Fruit fly (Drosophila melanogaster) whole organism, embryonic: Measurements from ENCODE around the gene CG33108.

Experiments
- Aef1 ChIP-seq: fragments of 200-800 bp; sonication (Bioruptor generic); IDR thresholded peaks from 3 replicates; pipeline ENCODE4 v1.3.6; 2022; ENCODE audit warnings: missing biosample characterization, missing genetic modification characterization
- CG10267 ChIP-seq: fragments of 200-800 bp; sonication (Bioruptor generic); optimal IDR thresholded peaks from 2 replicates; lab custom pipeline; 2018; ENCODE audit warnings: missing biosample characterization, mild to moderate bottlenecking, missing genetic modification characterization, moderate library complexity
- CG10321 ChIP-seq: fragments of 200-800 bp; sonication (Bioruptor generic); IDR thresholded peaks from 2 replicates; pipeline ENCODE4 v1.3.6; 2022; ENCODE audit warnings: missing biosample characterization, missing genetic modification characterization
- CG12219 ChIP-seq: fragments of 200-800 bp; sonication (Bioruptor generic); optimal IDR thresholded peaks from 3 replicates; lab custom pipeline; 2018; ENCODE audit warnings: missing biosample characterization, mild to moderate bottlenecking, missing genetic modification characterization
- CG13624 ChIP-seq: fragments of 200-800 bp; sonication (Bioruptor generic); optimal IDR thresholded peaks from 2 replicates; lab custom pipeline; 2016; ENCODE audit warnings: missing biosample characterization, missing genetic modification characterization
- CG15514 ChIP-seq: fragments of 200-800 bp; sonication (Bioruptor generic); optimal IDR thresholded peaks from 3 replicates; lab custom pipeline; 2017; ENCODE audit warnings: missing biosample characterization, missing genetic modification characterization, mild to moderate bottlenecking, moderate library complexity, missing genetic modification reagents
- CG17612 ChIP-seq: fragments of 200-800 bp; sonication (Bioruptor generic); IDR thresholded peaks from 2 replicates; pipeline ENCODE4 v1.3.6; 2022; ENCODE audit warnings: missing biosample characterization, missing genetic modification characterization
- CG1792 ChIP-seq: fragments of 200-800 bp; sonication (Bioruptor generic); optimal IDR thresholded peaks from 2 replicates; lab custom pipeline; 2016; ENCODE audit warnings: missing biosample characterization, missing genetic modification characterization
- CG18011 ChIP-seq: fragments of 200-800 bp; sonication (Bioruptor generic); optimal IDR thresholded peaks from 2 replicates; lab custom pipeline; 2017; ENCODE audit warnings: missing biosample characterization, missing genetic modification characterization, mild to moderate bottlenecking, moderate library complexity, missing genotype
- CG18262 ChIP-seq: fragments of 200-800 bp; optimal IDR thresholded peaks from 3 replicates; lab custom pipeline; 2019; ENCODE audit warnings: missing biosample characterization, mild to moderate bottlenecking, missing genetic modification characterization, moderate library complexity
- CG2712 ChIP-seq: fragments of 200-800 bp; optimal IDR thresholded peaks from 3 replicates; lab custom pipeline; 2019; ENCODE audit warnings: missing biosample characterization, mild to moderate bottlenecking, missing genetic modification characterization, moderate library complexity
- CG3065 ChIP-seq: fragments of 200-800 bp; sonication (Bioruptor generic); optimal IDR thresholded peaks from 2 replicates; lab custom pipeline; 2016; ENCODE audit warnings: missing biosample characterization, missing genetic modification characterization
- CG31441 ChIP-seq: fragments of 200-800 bp; sonication (Bioruptor generic); IDR thresholded peaks from 2 replicates; pipeline ENCODE4 v1.3.6; 2022; ENCODE audit warnings: missing biosample characterization, missing genetic modification characterization
- CG32532 ChIP-seq: fragments of 200-800 bp; sonication (Bioruptor generic); IDR thresholded peaks from 2 replicates; pipeline ENCODE4 v1.3.6; 2022; ENCODE audit warnings: missing biosample characterization, missing genetic modification characterization
- CG33557 ChIP-seq: fragments of 200-800 bp; sonication (Bioruptor generic); optimal IDR thresholded peaks from 2 replicates; lab custom pipeline; 2019; ENCODE audit warnings: missing biosample characterization, mild to moderate bottlenecking, missing genetic modification characterization, moderate library complexity
- CG7745 ChIP-seq: fragments of 200-800 bp; sonication (Bioruptor generic); optimal IDR thresholded peaks from 2 replicates; lab custom pipeline; 2018; ENCODE audit warnings: missing biosample characterization, mild to moderate bottlenecking, missing genetic modification characterization, moderate library complexity
- CG8359 ChIP-seq: fragments of 200-800 bp; sonication (Bioruptor generic); optimal IDR thresholded peaks from 2 replicates; lab custom pipeline; 2017; ENCODE audit warnings: missing biosample characterization, mild to moderate bottlenecking, missing genetic modification characterization, borderline replicate concordance
- CG8478 ChIP-seq: fragments of >200 bp; optimal IDR thresholded peaks from 2 replicates; lab custom pipeline; 2018
- CG8944 ChIP-seq: fragments of 200-800 bp; sonication (Bioruptor generic); optimal IDR thresholded peaks from 3 replicates; lab custom pipeline; 2016; ENCODE audit warnings: missing biosample characterization, missing genetic modification characterization
- CG9876 ChIP-seq: fragments of 200-800 bp; sonication (Bioruptor generic); optimal IDR thresholded peaks from 2 replicates; lab custom pipeline; 2016; ENCODE audit warnings: missing biosample characterization, missing genetic modification characterization
- Dek ChIP-seq: fragments of 200-800 bp; sonication (Bioruptor generic); optimal IDR thresholded peaks from 3 replicates; lab custom pipeline; 2019; ENCODE audit warnings: missing biosample characterization, mild to moderate bottlenecking, missing genetic modification characterization, moderate library complexity
- Dfd ChIP-seq, 2 experiments: fragments of >200 bp; optimal IDR thresholded peaks; 2 replicates each; lab custom pipeline; 2017; ENCODE audit warnings: missing biosample characterization in 2 of 2, missing genetic modification characterization in 2 of 2
- Eip74EF ChIP-seq, 2 experiments: fragments of 200-800 bp in 1 of 2; fragments of >200 bp in 1 of 2; sonication (Bioruptor generic) in 1 of 2; optimal IDR thresholded peaks; 2 replicates each; lab custom pipeline; 2017 to 2019; ENCODE audit warnings: missing biosample characterization in 2 of 2, missing genetic modification characterization in 2 of 2, mild to moderate bottlenecking in 1 of 2, moderate library complexity in 1 of 2
- Hr51 ChIP-seq, 2 experiments: fragments of 200-800 bp; sonication (Bioruptor generic); optimal IDR thresholded peaks; 2 replicates in 1 of 2; 3 replicates in 1 of 2; lab custom pipeline; 2016 to 2018; ENCODE audit warnings: missing biosample characterization in 2 of 2, missing genetic modification characterization in 2 of 2, mild to moderate bottlenecking in 1 of 2, moderate library complexity in 1 of 2
- Mad ChIP-seq: fragments of 200-800 bp; sonication (Bioruptor generic); optimal IDR thresholded peaks from 2 replicates; lab custom pipeline; 2016; ENCODE audit warnings: missing biosample characterization, missing genetic modification characterization
- NFAT ChIP-seq: fragments of 200-800 bp; sonication (Bioruptor generic); IDR thresholded peaks from 2 replicates; pipeline ENCODE4 v1.3.6; 2022; ENCODE audit warnings: missing biosample characterization, missing genetic modification characterization
- Sox100B ChIP-seq: fragments of 200-800 bp; sonication (Bioruptor generic); optimal IDR thresholded peaks from 3 replicates; lab custom pipeline; 2018; ENCODE audit warnings: missing biosample characterization, mild to moderate bottlenecking, missing genetic modification characterization
- Spps ChIP-seq: fragments of 200-800 bp; sonication (Bioruptor generic); optimal IDR thresholded peaks from 2 replicates; lab custom pipeline; 2018; ENCODE audit warnings: missing biosample characterization, mild to moderate bottlenecking, missing genetic modification characterization
- Ssrp ChIP-seq: fragments of 200-800 bp; sonication (Bioruptor generic); optimal IDR thresholded peaks from 2 replicates; lab custom pipeline; 2018; ENCODE audit warnings: missing biosample characterization, mild to moderate bottlenecking, missing genetic modification characterization, moderate library complexity
- TFAM ChIP-seq: fragments of 200-800 bp; sonication (Bioruptor generic); optimal IDR thresholded peaks from 2 replicates; lab custom pipeline; 2017; ENCODE audit warnings: missing biosample characterization, missing genetic modification characterization, inconsistent platforms
- Usf ChIP-seq: fragments of 200-800 bp; sonication (Bioruptor generic); optimal IDR thresholded peaks from 2 replicates; lab custom pipeline; 2017; ENCODE audit warnings: missing genotype, missing biosample characterization, missing genetic modification characterization
- amos ChIP-seq: fragments of 200-800 bp; sonication (Bioruptor generic); IDR thresholded peaks from 2 replicates; pipeline ENCODE4 v1.3.6; 2022; ENCODE audit warnings: missing biosample characterization, missing genetic modification characterization; ENCODE audit not compliant: partially characterized antibody
- ap ChIP-seq: fragments of 200-800 bp; sonication (Bioruptor generic); IDR thresholded peaks from 2 replicates; pipeline ENCODE4 v1.3.6; 2022; ENCODE audit warnings: missing biosample characterization, missing genetic modification characterization
- bigmax ChIP-seq: fragments of 200-800 bp; sonication (Bioruptor generic); optimal IDR thresholded peaks from 2 replicates; lab custom pipeline; 2018; ENCODE audit warnings: missing biosample characterization, mild to moderate bottlenecking, missing genetic modification characterization
- bowl ChIP-seq: fragments of 200-800 bp; sonication (Bioruptor generic); IDR thresholded peaks from 2 replicates; pipeline ENCODE4 v1.3.6; 2022; ENCODE audit warnings: missing biosample characterization, missing genetic modification characterization
- cad ChIP-seq: fragments of >200 bp; optimal IDR thresholded peaks from 2 replicates; lab custom pipeline; 2017; ENCODE audit warnings: missing biosample characterization, missing genetic modification characterization
- chm ChIP-seq: fragments of 200-800 bp; sonication (Bioruptor generic); IDR thresholded peaks from 2 replicates; pipeline ENCODE4 v1.3.6; 2022; ENCODE audit warnings: missing biosample characterization, missing genetic modification characterization
- dan ChIP-seq: fragments of 200-800 bp; sonication (Bioruptor generic); IDR thresholded peaks from 2 replicates; pipeline ENCODE4 v1.3.6; 2022; ENCODE audit warnings: missing biosample characterization, missing genetic modification characterization
- danr ChIP-seq: fragments of 200-800 bp; sonication (Bioruptor generic); IDR thresholded peaks from 2 replicates; pipeline ENCODE4 v1.3.6; 2022; ENCODE audit warnings: missing biosample characterization, missing genetic modification characterization
- dm ChIP-seq: fragments of 200-800 bp; sonication (Bioruptor generic); optimal IDR thresholded peaks from 3 replicates; lab custom pipeline; 2016; ENCODE audit warnings: missing biosample characterization, missing genetic modification characterization
- eyg ChIP-seq: fragments of 200-800 bp; sonication (Bioruptor generic); optimal IDR thresholded peaks from 3 replicates; lab custom pipeline; 2016; ENCODE audit warnings: missing biosample characterization, missing genetic modification characterization
- fd3F ChIP-seq: fragments of 200-800 bp; sonication (Bioruptor generic); optimal IDR thresholded peaks from 2 replicates; lab custom pipeline; 2018; ENCODE audit warnings: missing biosample characterization, mild to moderate bottlenecking, missing genetic modification characterization, moderate library complexity
- gsb ChIP-seq: fragments of 200-800 bp; sonication (Bioruptor generic); IDR thresholded peaks from 2 replicates; pipeline ENCODE4 v1.3.6; 2022; ENCODE audit warnings: missing biosample characterization, missing genetic modification characterization
- lmd ChIP-seq: fragments of 200-800 bp; sonication (Bioruptor generic); IDR thresholded peaks from 2 replicates; pipeline ENCODE4 v1.3.6; 2022; ENCODE audit warnings: missing biosample characterization, missing genetic modification characterization
- maf-S ChIP-seq: fragments of 200-800 bp; sonication (Bioruptor generic); optimal IDR thresholded peaks from 2 replicates; lab custom pipeline; 2016; ENCODE audit warnings: missing biosample characterization, missing genetic modification characterization
- peb ChIP-seq: fragments of 200-800 bp; sonication (Bioruptor generic); IDR thresholded peaks from 2 replicates; pipeline ENCODE4 v1.3.6; 2022; ENCODE audit warnings: missing biosample characterization, missing genetic modification characterization
- sqz ChIP-seq: fragments of 200-800 bp; sonication (Bioruptor generic); optimal IDR thresholded peaks from 3 replicates; lab custom pipeline; 2018; ENCODE audit warnings: missing biosample characterization, mild to moderate bottlenecking, missing genetic modification characterization
- ssp ChIP-seq: fragments of 200-800 bp; sonication (Bioruptor generic); IDR thresholded peaks from 2 replicates; pipeline ENCODE4 v1.3.6; 2022; ENCODE audit warnings: missing biosample characterization, missing genetic modification characterization
- vfl ChIP-seq: fragments of 200-800 bp; sonication (Bioruptor generic); optimal IDR thresholded peaks from 2 replicates; lab custom pipeline; 2016; ENCODE audit warnings: missing biosample characterization, missing genetic modification characterization
- vnd ChIP-seq: fragments of 200-800 bp; sonication (Bioruptor generic); IDR thresholded peaks from 3 replicates; pipeline ENCODE4 v1.3.6; 2022; ENCODE audit warnings: missing biosample characterization, missing genetic modification characterization; ENCODE audit not compliant: partially characterized antibody
- zen2 ChIP-seq: fragments of 200-800 bp; sonication (Bioruptor generic); IDR thresholded peaks from 3 replicates; pipeline ENCODE4 v1.3.6; 2022; ENCODE audit warnings: missing biosample characterization, missing genetic modification characterization; ENCODE audit not compliant: partially characterized antibody

Gene CG33108

DNA sequence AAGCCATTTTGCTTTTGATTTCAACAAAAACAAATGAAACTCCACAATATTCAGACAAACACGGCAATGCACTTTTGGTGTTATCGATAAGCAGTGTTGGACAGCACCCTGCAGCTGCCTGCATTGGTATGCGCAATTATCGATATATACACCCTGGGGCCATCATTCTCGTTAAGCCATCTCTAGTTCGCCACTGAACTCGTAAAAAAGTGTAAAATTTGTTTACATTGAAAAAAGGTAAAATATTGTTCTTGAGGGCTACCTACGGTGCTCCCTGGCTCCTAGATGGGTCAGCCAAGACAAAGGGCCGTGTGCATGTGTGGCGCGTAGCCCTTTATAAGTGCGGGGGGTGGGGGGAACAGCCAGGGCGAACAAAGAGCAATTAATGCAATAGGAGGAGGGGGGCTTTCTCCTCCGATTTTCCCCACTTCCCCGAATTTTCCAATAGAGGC, 9.0 kb upstream of the CG33108 start, which contains the start of the genes CG13603 and CG5902 (continued):
- peak; percentile 70 for TF ChIP-seq CG8944 (GFP tag; lab: Kevin White, UChicago)
- TF ChIP-seq dm (GFP tag; lab: Kevin White, UChicago) = peak; percentile 66
- peak; percentile 73 for TF ChIP-seq CG15514 (GFP tag; lab: Kevin White, UChicago)
- peak; percentile 77 for TF ChIP-seq zen2
- TF ChIP-seq Ssrp (tag; lab: Kevin White, UChicago) = no peak
- no peak for TF ChIP-seq CG12219 (GFP tag; lab: Kevin White, UChicago)
- no peak for TF ChIP-seq sqz (GFP tag; lab: Kevin White, UChicago)
- peak; percentile 23 for TF ChIP-seq Spps (tag; lab: Kevin White, UChicago)
- TF ChIP-seq CG31441 = no peak; the same call in 1 of the 2 replicates
- peak; percentile 45 for TF ChIP-seq CG18011
- peak; percentile 4 for TF ChIP-seq CG9876
- no peak for TF ChIP-seq CG7745 (tag; lab: Kevin White, UChicago)
- no peak for TF ChIP-seq Dfd (GFP tag; optimal IDR thresholded peaks at IDR 0.05; lab: Kevin White, UChicago)
- TF ChIP-seq peb (GFP tag; lab: Robert Waterston, UW) = 0 out of 2 replicates have a peak, but pooled peaks have one; percentile 8
- TF ChIP-seq Sox100B (GFP tag; lab: Kevin White, UChicago) = no peak
- peak; percentile 86 for TF ChIP-seq CG13624 (GFP tag; lab: Kevin White, UChicago)
- no peak for TF ChIP-seq dan (GFP tag; lab: Robert Waterston, UW)
- TF ChIP-seq chm = 0 out of 2 replicates have a peak, but pooled peaks have one; percentile 43
- TF ChIP-seq cad (GFP tag; lab: Kevin White, UChicago) = no peak
- TF ChIP-seq gsb (GFP tag; lab: Robert Waterston, UW) = no peak
- 0 out of 2 replicates have a peak, but pooled peaks have one; percentile 54 for TF ChIP-seq NFAT (GFP tag; lab: Robert Waterston, UW)
- peak; percentile 60 for TF ChIP-seq CG2712 (tag; lab: Kevin White, UChicago)
- peak; percentile 96 for TF ChIP-seq CG10267 (tag; lab: Kevin White, UChicago)
- 0 out of 2 replicates have a peak, but pooled peaks have one; percentile 11 for TF ChIP-seq CG32532
- TF ChIP-seq vfl (GFP tag; lab: Kevin White, UChicago) = peak; percentile 52
- no peak for TF ChIP-seq danr
- TF ChIP-seq CG10321 = no peak
- no peak for TF ChIP-seq eyg (GFP tag; lab: Kevin White, UChicago)
- peak; percentile 27 for TF ChIP-seq lmd (GFP tag; lab: Robert Waterston, UW)
- TF ChIP-seq CG8359 = no peak
- TF ChIP-seq CG1792 (GFP tag; lab: Kevin White, UChicago) = no peak
- no peak for TF ChIP-seq CG17612 (GFP tag; lab: Robert Waterston, UW)
- peak in 1 of 2 experiments; percentile 50 for TF ChIP-seq Hr51 (GFP tag; optimal IDR thresholded peaks at IDR 0.05; lab: Kevin White, UChicago)
- TF ChIP-seq bigmax (GFP tag; lab: Kevin White, UChicago) = no peak
- peak; percentile 85 for TF ChIP-seq amos
- no peak for TF ChIP-seq Usf (GFP tag; lab: Kevin White, UChicago)
- no peak for TF ChIP-seq bowl (GFP tag; lab: Robert Waterston, UW)
- TF ChIP-seq CG8478 (lab: Kevin White, UChicago) = no peak
- no peak for TF ChIP-seq fd3F (GFP tag; lab: Kevin White, UChicago)
- peak; percentile 16 for TF ChIP-seq CG18262 (tag; lab: Kevin White, UChicago)
- TF ChIP-seq vnd (GFP tag; lab: Robert Waterston, UW) = peak; percentile 72
- TF ChIP-seq Aef1 (GFP tag; lab: Robert Waterston, UW) = peak; percentile 13; the same call in 2 of the 3 replicates
- no peak for TF ChIP-seq TFAM (GFP tag; lab: Kevin White, UChicago)
- no peak for TF ChIP-seq Dek (tag; lab: Kevin White, UChicago)
- no peak for TF ChIP-seq Eip74EF (GFP tag; optimal IDR thresholded peaks at IDR 0.05; lab: Kevin White, UChicago)
- no peak for TF ChIP-seq ap (GFP tag; lab: Robert Waterston, UW)
- TF ChIP-seq Mad = peak; percentile 35
- peak; percentile 45 for TF ChIP-seq maf-S (GFP tag; lab: Kevin White, UChicago)
- TF ChIP-seq ssp (GFP tag; lab: Robert Waterston, UW) = peak; percentile 35; the same call in 1 of the 2 replicates
- TF ChIP-seq CG3065 (GFP tag; lab: Kevin White, UChicago) = no peak
- TF ChIP-seq CG33557 (GFP tag; lab: Kevin White, UChicago) = no peak
